Worm (Caenorhabditis elegans) whole organism, mixed stage, embryonic: ENCODE data around the gene efhd-1.

ENCODE experiments used
- bed-3 ChIP-seq: fragments of 200-800 bp; sonication (Bioruptor generic); optimal IDR thresholded peaks from 3 replicates; lab custom pipeline; 2018; ENCODE audit warnings: mild to moderate bottlenecking, missing genetic modification characterization, moderate library complexity, missing compliant biosample characterization
- blmp-1 ChIP-seq: fragments of 150-350 bp; optimal IDR thresholded peaks from 2 replicates; lab custom pipeline; 2014; ENCODE audit warnings: missing biosample characterization, missing genetic modification characterization
- ceh-39 ChIP-seq: fragments of 150-350 bp; optimal IDR thresholded peaks from 2 replicates; lab custom pipeline; 2014; ENCODE audit warnings: missing biosample characterization, missing genetic modification characterization
- ceh-43 ChIP-seq: fragments of 200-800 bp; sonication (Bioruptor generic); optimal IDR thresholded peaks from 2 replicates; lab custom pipeline; 2018; ENCODE audit warnings: mild to moderate bottlenecking, missing genetic modification characterization, moderate library complexity, missing compliant biosample characterization
- ceh-83 ChIP-seq: fragments of 200-800 bp; sonication (Bioruptor generic); optimal IDR thresholded peaks from 2 replicates; lab custom pipeline; 2018; ENCODE audit warnings: mild to moderate bottlenecking, missing genetic modification characterization, missing compliant biosample characterization
- ces-1 ChIP-seq: fragments of 150-350 bp; optimal IDR thresholded peaks from 2 replicates; lab custom pipeline; 2014; ENCODE audit warnings: missing biosample characterization, missing genetic modification reagents, missing genetic modification characterization
- cnd-1 ChIP-seq: fragments of 200-800 bp; sonication (Bioruptor generic); optimal IDR thresholded peaks from 2 replicates; lab custom pipeline; 2018; ENCODE audit warnings: mild to moderate bottlenecking, missing genetic modification characterization, missing compliant biosample characterization
- elt-1 ChIP-seq: sonication (generic microtip); optimal IDR thresholded peaks from 2 replicates; lab custom pipeline; 2017; ENCODE audit warnings: missing genetic modification characterization, mild to moderate bottlenecking, missing compliant biosample characterization, antibody characterized with exemption, moderate library complexity, borderline replicate concordance; ENCODE audit not compliant: insufficient read depth
- elt-3 ChIP-seq: fragments of 150-350 bp; optimal IDR thresholded peaks from 2 replicates; lab custom pipeline; 2014; ENCODE audit warnings: missing biosample characterization, missing genetic modification characterization
- flh-1 ChIP-seq: fragments of 200-800 bp; sonication (Bioruptor generic); optimal IDR thresholded peaks from 2 replicates; lab custom pipeline; 2018; ENCODE audit warnings: mild to moderate bottlenecking, missing genetic modification characterization, moderate library complexity, missing compliant biosample characterization
- ham-2 ChIP-seq: fragments of 200-800 bp; sonication (Bioruptor generic); optimal IDR thresholded peaks from 2 replicates; lab custom pipeline; 2018; ENCODE audit warnings: mild to moderate bottlenecking, missing genetic modification characterization, missing compliant biosample characterization
- hlh-1 ChIP-seq: fragments of 150-350 bp; optimal IDR thresholded peaks from 2 replicates; lab custom pipeline; 2014; ENCODE audit warnings: missing biosample characterization, missing genetic modification reagents, missing genetic modification characterization
- lin-32 ChIP-seq: fragments of 200-800 bp; sonication (Bioruptor generic); optimal IDR thresholded peaks from 2 replicates; lab custom pipeline; 2018; ENCODE audit warnings: mild to moderate bottlenecking, missing genetic modification characterization, missing compliant biosample characterization
- mab-5 ChIP-seq: fragments of 150-350 bp; optimal IDR thresholded peaks from 2 replicates; lab custom pipeline; 2014; ENCODE audit warnings: missing biosample characterization, missing genetic modification characterization
- mep-1 ChIP-seq: fragments of 150-350 bp; optimal IDR thresholded peaks from 2 replicates; lab custom pipeline; 2017; ENCODE audit warnings: missing biosample characterization, missing genetic modification reagents, missing genetic modification characterization, inconsistent platforms
- nhr-12 ChIP-seq: fragments of 150-350 bp; optimal IDR thresholded peaks from 2 replicates; lab custom pipeline; 2014; ENCODE audit warnings: missing biosample characterization, missing genetic modification characterization
- nhr-2 ChIP-seq: fragments of 150-350 bp; optimal IDR thresholded peaks from 2 replicates; lab custom pipeline; 2014; ENCODE audit warnings: missing biosample characterization, missing genetic modification characterization
- nhr-237 ChIP-seq: fragments of 150-350 bp; optimal IDR thresholded peaks from 2 replicates; lab custom pipeline; 2014; ENCODE audit warnings: missing biosample characterization, missing genetic modification characterization
- nhr-28 ChIP-seq: fragments of 150-350 bp; optimal IDR thresholded peaks from 2 replicates; lab custom pipeline; 2014; ENCODE audit warnings: missing biosample characterization, missing genetic modification characterization
- pha-4 ChIP-seq: fragments of 150-350 bp; optimal IDR thresholded peaks from 2 replicates; lab custom pipeline; 2018; ENCODE audit warnings: missing biosample characterization, missing genetic modification reagents, missing genetic modification characterization
- snpc-4 ChIP-seq: fragments of 150-350 bp; optimal IDR thresholded peaks from 2 replicates; lab custom pipeline; 2014; ENCODE audit warnings: missing biosample characterization, missing genetic modification characterization
- sptf-1 ChIP-seq: sonication (generic microtip); optimal IDR thresholded peaks from 2 replicates; lab custom pipeline; 2017; ENCODE audit warnings: mild to moderate bottlenecking, missing genetic modification characterization, moderate library complexity, missing compliant biosample characterization
- tbx-8 ChIP-seq: fragments of 200-800 bp; sonication (Bioruptor generic); optimal IDR thresholded peaks from 2 replicates; lab custom pipeline; 2018; ENCODE audit warnings: mild to moderate bottlenecking, missing genetic modification characterization, moderate library complexity, missing compliant biosample characterization
- unc-120 ChIP-seq: sonication (generic microtip); optimal IDR thresholded peaks from 2 replicates; lab custom pipeline; 2017; ENCODE audit warnings: missing genetic modification characterization, missing compliant biosample characterization; ENCODE audit not compliant: poor library complexity, severe bottlenecking
- unc-39 ChIP-seq: fragments of 150-350 bp; optimal IDR thresholded peaks from 2 replicates; lab custom pipeline; 2014; ENCODE audit warnings: missing biosample characterization, missing genetic modification characterization
- unc-62 ChIP-seq: fragments of 150-350 bp; optimal IDR thresholded peaks from 2 replicates; lab custom pipeline; 2014; ENCODE audit warnings: missing biosample characterization, missing genetic modification reagents, missing genetic modification characterization
- zip-8 ChIP-seq: fragments of 150-350 bp; optimal IDR thresholded peaks from 2 replicates; lab custom pipeline; 2014; ENCODE audit warnings: missing biosample characterization, missing genetic modification characterization
- ztf-11 ChIP-seq: fragments of 150-350 bp; optimal IDR thresholded peaks from 2 replicates; lab custom pipeline; 2014; ENCODE audit warnings: missing biosample characterization, missing genetic modification characterization

Gene efhd-1

DNA sequence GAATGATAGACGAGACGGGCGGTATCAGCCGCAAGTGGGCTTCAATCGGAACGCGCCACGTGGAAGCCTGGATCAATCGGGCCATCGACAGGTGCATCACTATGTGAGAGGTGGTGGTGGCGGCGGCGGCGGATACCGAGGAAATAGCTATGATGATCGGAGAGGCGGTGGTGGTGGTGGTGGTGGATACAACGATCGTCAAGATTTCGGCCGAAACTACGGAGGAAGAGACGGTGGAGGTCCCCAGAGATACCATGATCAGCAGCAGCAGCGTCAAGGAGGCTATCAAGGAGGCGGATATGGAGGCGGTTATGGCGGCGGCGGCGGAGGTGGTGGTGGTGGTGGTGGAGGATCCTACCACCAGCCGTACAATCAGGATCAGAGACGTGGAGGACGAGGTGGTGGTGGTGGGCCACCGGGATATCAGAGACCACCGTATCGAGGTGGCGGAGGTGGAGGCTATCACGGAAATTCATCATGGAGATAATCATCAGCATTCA lies 13.1 kb upstream of the efhd-1 start:
- TF ChIP-seq nhr-2 (tag; lab: Kevin White, UChicago) (no peak), snpc-4 (tag; lab: Kevin White, UChicago) (no peak), hlh-1 (tag; lab: Kevin White, UChicago) (no peak), nhr-237 (tag; lab: Kevin White, UChicago) (no peak), cnd-1 (tag; lab: Kevin White, UChicago) (no peak), mep-1 (tag; lab: Kevin White, UChicago) (no peak)

DNA sequence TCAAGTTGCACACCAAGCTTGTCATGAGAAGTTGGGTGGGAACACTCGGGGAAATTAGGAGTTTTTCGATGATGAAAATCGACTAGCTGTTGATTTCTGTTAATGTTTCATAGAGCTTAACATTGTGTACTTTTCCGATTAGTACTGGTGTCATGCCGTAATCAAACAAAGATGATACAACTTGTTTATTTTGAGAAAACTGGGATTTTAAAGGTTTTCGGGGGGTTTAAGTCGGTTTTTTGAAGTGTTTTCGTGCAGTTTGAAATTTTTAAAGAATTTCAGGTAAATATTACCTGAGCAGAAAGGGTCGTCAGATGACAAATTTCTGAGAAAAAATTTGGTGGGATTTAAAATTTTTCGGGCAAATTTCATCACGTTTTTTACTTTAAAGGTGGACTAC lies 7.1 kb upstream of the efhd-1 start, which contains the start of gene eat-2:
TSS of gene eat-2 (minus strand) at position 101 of the 400 bp plus-strand sequence.
- TF ChIP-seq cnd-1 (tag; lab: Kevin White, UChicago) (no peak), nhr-28 (tag; lab: Kevin White, UChicago) (no peak), ham-2 (no peak), flh-1 (GFP tag; lab: Kevin White, UChicago) (no peak), snpc-4 (tag; lab: Kevin White, UChicago) (no peak), ceh-83 (GFP tag; lab: Kevin White, UChicago) (no peak), elt-1 (tag; lab: Kevin White, UChicago) (no peak)

DNA sequence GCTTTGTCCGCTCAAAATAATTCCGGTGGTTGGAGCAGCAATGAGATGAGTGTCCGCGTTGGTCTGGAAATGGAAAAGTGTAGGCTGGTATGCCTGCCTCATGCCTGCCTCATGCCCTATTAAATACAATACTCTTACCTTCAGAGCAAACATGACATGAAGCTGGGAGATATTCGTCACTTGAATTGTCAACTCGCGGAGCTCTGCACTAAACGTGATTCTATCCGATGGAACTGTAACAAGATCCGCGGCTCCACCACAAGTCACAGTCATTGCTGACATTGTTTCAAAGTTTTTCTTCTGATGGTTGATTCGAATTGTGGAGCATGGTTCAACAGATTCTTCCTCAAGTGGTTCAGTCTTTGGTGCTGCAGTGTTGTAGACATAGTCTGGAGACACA lies 5.4 kb upstream of the efhd-1 start:
- TF ChIP-seq elt-1 (tag; lab: Kevin White, UChicago) = no peak
- TF ChIP-seq flh-1 (GFP tag; lab: Kevin White, UChicago) = no peak
- TF ChIP-seq mep-1 (tag; lab: Kevin White, UChicago) = no peak
- no peak for TF ChIP-seq ztf-11 (tag; lab: Kevin White, UChicago)

ce11 chrII:14175099-14175498 lies 3.5 kb upstream of the efhd-1 start, which contains the start of gene Y48B6A.5:
TSS of gene Y48B6A.5 (minus strand) at chrII:14175199.
- no peak for TF ChIP-seq ceh-83 (GFP tag; lab: Kevin White, UChicago)
- TF ChIP-seq unc-120 (tag; lab: Kevin White, UChicago) = no peak
- TF ChIP-seq hlh-1 (tag; lab: Kevin White, UChicago) = no peak
- no peak for TF ChIP-seq unc-39 (tag; lab: Kevin White, UChicago)
- no peak for TF ChIP-seq nhr-12 (tag; lab: Kevin White, UChicago)
- no peak for TF ChIP-seq nhr-2 (tag; lab: Kevin White, UChicago)

DNA sequence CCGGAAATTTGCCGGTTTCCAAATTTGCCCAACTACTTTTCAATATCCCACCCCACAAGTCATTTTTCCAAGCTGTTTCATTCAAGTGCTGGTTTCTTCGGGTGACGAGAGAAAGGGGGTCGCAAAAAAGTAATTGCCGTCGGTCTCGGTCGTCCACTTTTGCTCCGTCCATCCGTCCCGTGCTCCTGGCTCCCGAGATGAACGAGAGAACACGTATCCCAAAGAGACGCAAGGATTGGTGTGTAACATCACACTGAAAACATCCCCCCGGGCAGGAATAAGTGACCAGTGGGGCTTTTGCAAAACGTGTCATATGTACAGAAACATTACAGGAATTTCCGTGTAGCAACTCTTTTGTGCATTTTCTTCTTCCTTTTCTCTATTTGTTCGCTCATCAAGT lies 2.0 kb upstream of the efhd-1 start:
- TF ChIP-seq hlh-1 (tag; lab: Kevin White, UChicago) (peak; percentile 12), nhr-2 (tag; lab: Kevin White, UChicago) (no peak)

- no peak for TF ChIP-seq lin-32 (GFP tag; lab: Kevin White, UChicago)
- no peak for TF ChIP-seq mab-5
- TF ChIP-seq blmp-1 (tag; lab: Kevin White, UChicago) = no peak
- no peak for TF ChIP-seq ces-1
- no peak for TF ChIP-seq elt-3 (tag; lab: Kevin White, UChicago)
- TF ChIP-seq tbx-8 (GFP tag; lab: Kevin White, UChicago) = no peak
- TF ChIP-seq zip-8 (tag; lab: Kevin White, UChicago) = peak; percentile 98
- TF ChIP-seq ztf-11 (tag; lab: Kevin White, UChicago) = peak; percentile 44
- peak; percentile 22 for TF ChIP-seq nhr-2 (tag; lab: Kevin White, UChicago)
- TF ChIP-seq cnd-1 (tag; lab: Kevin White, UChicago) = peak; percentile 27
- peak; percentile 33 for TF ChIP-seq unc-62 (GFP tag; lab: Kevin White, UChicago)
- peak; percentile 15 for TF ChIP-seq ceh-39
- TF ChIP-seq, all 35 proteins: peak for 6
Observed at ce11 chrII:14186937-14187336, 8.3 kb downstream of the efhd-1 start.

- TF ChIP-seq hlh-1 (tag; lab: Kevin White, UChicago) (no peak), unc-120 (tag; lab: Kevin White, UChicago) (no peak), ham-2 (no peak), ceh-43 (no peak), ceh-83 (GFP tag; lab: Kevin White, UChicago) (no peak), elt-3 (tag; lab: Kevin White, UChicago) (no peak), bed-3 (GFP tag; lab: Kevin White, UChicago) (no peak), ces-1 (no peak), tbx-8 (GFP tag; lab: Kevin White, UChicago) (no peak), sptf-1 (no peak), pha-4 (tag; lab: Kevin White, UChicago) (no peak)
Observed at ce11 chrII:14187456-14187855, 8.8 kb downstream of the efhd-1 start.
